Worm (Caenorhabditis elegans) whole organism, L4 larva: Measurements from ENCODE around the gene mdt-30.

Experiments
- R02D3.7 ChIP-seq: fragments of 150-350 bp; sonication (generic microtip); optimal IDR thresholded peaks from 3 replicates; lab custom pipeline; 2014; ENCODE audit warnings: missing biosample characterization, missing genetic modification characterization
- cey-2 ChIP-seq: sonication (generic microtip); optimal IDR thresholded peaks from 3 replicates; lab custom pipeline; 2017; ENCODE audit warnings: missing genetic modification characterization, mild to moderate bottlenecking, missing compliant biosample characterization, antibody characterized with exemption, borderline replicate concordance; ENCODE audit not compliant: insufficient read depth
- jun-1 ChIP-seq: fragments of 150-350 bp; optimal IDR thresholded peaks from 2 replicates; lab custom pipeline; 2014; ENCODE audit warnings: missing biosample characterization, missing genetic modification reagents, missing genetic modification characterization
- lim-7 ChIP-seq: fragments of 200-800 bp; sonication (Bioruptor generic); IDR thresholded peaks from 2 replicates; pipeline ENCODE4 v1.3.6; 2022; ENCODE audit warnings: missing genetic modification characterization, missing compliant biosample characterization
- lin-1 ChIP-seq: fragments of 200-800 bp; sonication (Bioruptor generic); IDR thresholded peaks from 2 replicates; pipeline ENCODE4 v1.3.6; 2022; ENCODE audit warnings: missing genetic modification reagents, missing genetic modification characterization, missing compliant biosample characterization
- lsy-2 ChIP-seq, 2 experiments: fragments of 150-350 bp in 1 of 2; sonication (generic microtip) in 1 of 2; optimal IDR thresholded peaks; 2 replicates each; lab custom pipeline; 2014 to 2017; ENCODE audit warnings: missing biosample characterization in 2 of 2, missing genetic modification characterization in 2 of 2
- mdl-1 ChIP-seq, 2 experiments: fragments of 150-350 bp in 1 of 2; sonication (generic microtip) in 1 of 2; optimal IDR thresholded peaks; 2 replicates each; lab custom pipeline; 2014 to 2017; ENCODE audit warnings: missing biosample characterization in 2 of 2, missing genetic modification characterization in 2 of 2
- pha-4 ChIP-seq, 2 experiments: fragments of 150-350 bp in 1 of 2; fragments of 200-800 bp in 1 of 2; sonication (Bioruptor generic) in 1 of 2; IDR thresholded peaks in 1 of 2; optimal IDR thresholded peaks in 1 of 2; 2 replicates each; pipeline versions ENCODE4 v1.3.6 to Lab custom; 2014 to 2022; ENCODE audit warnings: missing genetic modification characterization in 2 of 2, missing genetic modification reagents in 2 of 2, missing biosample characterization in 1 of 2, missing compliant biosample characterization in 1 of 2
- zag-1 ChIP-seq: fragments of 150-350 bp; optimal IDR thresholded peaks from 2 replicates; lab custom pipeline; 2014; ENCODE audit warnings: missing biosample characterization, missing genetic modification characterization

ce11 chrIII:8044717-8045116, 16.9 kb upstream of the mdt-30 start, which contains the start of gene spcs-3:
- TF ChIP-seq mdl-1 (tag; optimal IDR thresholded peaks at IDR 0.05; lab: Kevin White, UChicago): no peak
- no peak for TF ChIP-seq lsy-2 (tag; optimal IDR thresholded peaks at IDR 0.05; lab: Kevin White, UChicago)
- TF ChIP-seq lim-7 (GFP tag; lab: Robert Waterston, UW): no peak
- TF ChIP-seq jun-1: no peak
- no peak for TF ChIP-seq cey-2 (tag; lab: Kevin White, UChicago)
- TF ChIP-seq lin-1 (GFP tag; lab: Robert Waterston, UW): no peak
- TF ChIP-seq R02D3.7 (tag; lab: Kevin White, UChicago): no peak
- TF ChIP-seq pha-4 (GFP tag; IDR thresholded peaks at IDR 0.05; lab: Robert Waterston, UW): no peak
- no peak for TF ChIP-seq pha-4 (tag; optimal IDR thresholded peaks at IDR 0.05; lab: Kevin White, UChicago)
- TF ChIP-seq zag-1 (tag; lab: Kevin White, UChicago): no peak
